Worm (Caenorhabditis elegans) whole organism, midembryonic: Measurements from ENCODE around the gene Y50D4C.6.

Source experiments
- T22C8.4 ChIP-seq: fragments of 200-800 bp; sonication (Bioruptor generic); IDR thresholded peaks from 2 replicates; pipeline ENCODE4 v1.3.6; 2022; ENCODE audit warnings: missing genetic modification characterization, missing compliant biosample characterization
- cog-1 ChIP-seq: sonication (generic microtip); optimal IDR thresholded peaks from 2 replicates; lab custom pipeline; 2016; ENCODE audit warnings: missing genetic modification characterization, missing compliant biosample characterization
- flt-1 ChIP-seq: fragments of 200-800 bp; sonication (Bioruptor generic); IDR thresholded peaks from 2 replicates; pipeline ENCODE4 v1.3.6; 2022; ENCODE audit warnings: missing genetic modification characterization, missing compliant biosample characterization
- klf-2 ChIP-seq: fragments of 200-800 bp; sonication (Bioruptor generic); conservative IDR thresholded peaks from 2 replicates; pipeline ENCODE4 v1.3.6; 2022; ENCODE audit warnings: missing genetic modification reagents, missing genetic modification characterization, missing compliant biosample characterization
- med-1 ChIP-seq: sonication (generic microtip); optimal IDR thresholded peaks from 2 replicates; lab custom pipeline; 2017; ENCODE audit warnings: missing genetic modification characterization, mild to moderate bottlenecking, missing compliant biosample characterization, antibody characterized with exemption, missing genetic modification reagents; ENCODE audit not compliant: insufficient read depth
- ref-1 ChIP-seq: fragments of 200-800 bp; sonication (Bioruptor generic); conservative IDR thresholded peaks from 2 replicates; pipeline ENCODE4 v1.3.6; 2022; ENCODE audit warnings: missing genetic modification reagents, missing genetic modification characterization, missing compliant biosample characterization
- tab-1 ChIP-seq: fragments of 200-800 bp; sonication (Bioruptor generic); IDR thresholded peaks from 2 replicates; pipeline ENCODE4 v1.3.6; 2022; ENCODE audit warnings: missing genetic modification characterization, missing compliant biosample characterization
- ztf-23 ChIP-seq: fragments of 200-800 bp; sonication (Bioruptor generic); IDR thresholded peaks from 2 replicates; pipeline ENCODE4 v1.3.6; 2022; ENCODE audit warnings: missing genetic modification reagents, missing genetic modification characterization, missing compliant biosample characterization
- ztf-29 ChIP-seq: fragments of 200-800 bp; sonication (Bioruptor generic); IDR thresholded peaks from 2 replicates; pipeline ENCODE4 v1.3.6; 2022; ENCODE audit warnings: missing genetic modification reagents, missing genetic modification characterization, missing compliant biosample characterization

Gene Y50D4C.6

ce11 chrV:966164-966563 is 16.5 kb upstream of the Y50D4C.6 start:
- TF ChIP-seq med-1 (GFP tag; lab: Kevin White, UChicago) (no peak), flt-1 (GFP tag; lab: Robert Waterston, UW) (no peak), klf-2 (GFP tag; lab: Robert Waterston, UW) (no peak), T22C8.4 (GFP tag; lab: Robert Waterston, UW) (no peak), cog-1 (tag; lab: Kevin White, UChicago) (no peak), ztf-29 (GFP tag; lab: Robert Waterston, UW) (no peak), ztf-23 (GFP tag; lab: Robert Waterston, UW) (no peak), tab-1 (GFP tag; lab: Robert Waterston, UW) (no peak), ref-1 (no peak)

- TF ChIP-seq tab-1 (GFP tag; lab: Robert Waterston, UW), result no peak
- TF ChIP-seq klf-2 (GFP tag; lab: Robert Waterston, UW), result no peak
- TF ChIP-seq ref-1, result no peak
- no peak for TF ChIP-seq ztf-29 (GFP tag; lab: Robert Waterston, UW)
- no peak for TF ChIP-seq cog-1 (tag; lab: Kevin White, UChicago)
- no peak for TF ChIP-seq med-1 (GFP tag; lab: Kevin White, UChicago)
- no peak for TF ChIP-seq flt-1 (GFP tag; lab: Robert Waterston, UW)
- no peak for TF ChIP-seq ztf-23 (GFP tag; lab: Robert Waterston, UW)
Observed at ce11 chrV:964739-965283, 15.2 kb upstream of the Y50D4C.6 start, which contains the start of gene sqv-6. TSS of gene sqv-6 (minus strand) at chrV:964789.

ce11 chrV:949084-949483 is 576 bp downstream of the Y50D4C.6 start:
- TF ChIP-seq klf-2 (GFP tag; lab: Robert Waterston, UW), result no peak
- TF ChIP-seq flt-1 (GFP tag; lab: Robert Waterston, UW), result no peak
- no peak for TF ChIP-seq cog-1 (tag; lab: Kevin White, UChicago)
- no peak for TF ChIP-seq ztf-23 (GFP tag; lab: Robert Waterston, UW)
- no peak for TF ChIP-seq tab-1 (GFP tag; lab: Robert Waterston, UW)
- TF ChIP-seq med-1 (GFP tag; lab: Kevin White, UChicago), result no peak
- TF ChIP-seq ztf-29 (GFP tag; lab: Robert Waterston, UW), result no peak
- TF ChIP-seq ref-1, result no peak
- no peak for TF ChIP-seq T22C8.4 (GFP tag; lab: Robert Waterston, UW)

ce11 chrV:945828-946227 is 3.8 kb downstream of the Y50D4C.6 start:
- no peak for TF ChIP-seq med-1 (GFP tag; lab: Kevin White, UChicago)

ce11 chrV:945144-945543 is 4.5 kb downstream of the Y50D4C.6 start, which contains the start of gene Y50D4C.3:
TSS of gene Y50D4C.3 (minus strand) at chrV:945244.
- TF ChIP-seq klf-2 (GFP tag; lab: Robert Waterston, UW) (no peak), flt-1 (GFP tag; lab: Robert Waterston, UW) (no peak), T22C8.4 (GFP tag; lab: Robert Waterston, UW) (no peak), ztf-23 (GFP tag; lab: Robert Waterston, UW) (no peak), med-1 (GFP tag; lab: Kevin White, UChicago) (no peak), ref-1 (no peak), cog-1 (tag; lab: Kevin White, UChicago) (no peak), ztf-29 (GFP tag; lab: Robert Waterston, UW) (no peak), tab-1 (GFP tag; lab: Robert Waterston, UW) (no peak)

ce11 chrV:942556-942955 is 7.1 kb downstream of the Y50D4C.6 start:
- no peak for TF ChIP-seq cog-1 (tag; lab: Kevin White, UChicago)
- TF ChIP-seq tab-1 (GFP tag; lab: Robert Waterston, UW), result no peak

ce11 chrV:939341-939740 is 10.3 kb downstream of the Y50D4C.6 start:
- TF ChIP-seq flt-1 (GFP tag; lab: Robert Waterston, UW) (no peak), tab-1 (GFP tag; lab: Robert Waterston, UW) (no peak), cog-1 (tag; lab: Kevin White, UChicago) (no peak), med-1 (GFP tag; lab: Kevin White, UChicago) (no peak), ztf-29 (GFP tag; lab: Robert Waterston, UW) (no peak), T22C8.4 (GFP tag; lab: Robert Waterston, UW) (no peak), klf-2 (GFP tag; lab: Robert Waterston, UW) (no peak)

- TF ChIP-seq cog-1 (tag; lab: Kevin White, UChicago) (no peak), ztf-23 (GFP tag; lab: Robert Waterston, UW) (no peak), med-1 (GFP tag; lab: Kevin White, UChicago) (no peak)
Observed at ce11 chrV:917488-917887, 32.2 kb downstream of the Y50D4C.6 start, which contains the start of gene H24K24.2. TSS of gene H24K24.2 (plus strand) at chrV:917788.

- TF ChIP-seq ztf-23 (GFP tag; lab: Robert Waterston, UW), result no peak
- TF ChIP-seq klf-2 (GFP tag; lab: Robert Waterston, UW), result no peak
- no peak for TF ChIP-seq flt-1 (GFP tag; lab: Robert Waterston, UW)
- TF ChIP-seq T22C8.4 (GFP tag; lab: Robert Waterston, UW), result no peak
- no peak for TF ChIP-seq ref-1
- no peak for TF ChIP-seq tab-1 (GFP tag; lab: Robert Waterston, UW)
- no peak for TF ChIP-seq cog-1 (tag; lab: Kevin White, UChicago)
- TF ChIP-seq ztf-29 (GFP tag; lab: Robert Waterston, UW), result no peak
- no peak for TF ChIP-seq med-1 (GFP tag; lab: Kevin White, UChicago)
Observed at ce11 chrV:915716-916115, 33.9 kb downstream of the Y50D4C.6 start.

- TF ChIP-seq flt-1 (GFP tag; lab: Robert Waterston, UW) (no peak), cog-1 (tag; lab: Kevin White, UChicago) (no peak), T22C8.4 (GFP tag; lab: Robert Waterston, UW) (no peak), ref-1 (no peak), ztf-29 (GFP tag; lab: Robert Waterston, UW) (no peak), klf-2 (GFP tag; lab: Robert Waterston, UW) (no peak), med-1 (GFP tag; lab: Kevin White, UChicago) (no peak), ztf-23 (GFP tag; lab: Robert Waterston, UW) (no peak)
Observed at ce11 chrV:911474-911873, 38.2 kb downstream of the Y50D4C.6 start, which contains the start of gene adh-5. TSS of gene adh-5 (plus strand) at chrV:911774.
